Fruit fly (Drosophila melanogaster) whole organism, embryonic: ENCODE data around the gene lqfR.
A peak's percentile ranks its signal among the peaks of the same experiment; 100 is the strongest.

Experiments
- Adf1 ChIP-seq: fragments of 200-800 bp; sonication (Bioruptor generic); IDR thresholded peaks from 2 replicates; pipeline ENCODE4 v1.3.6; 2022; ENCODE audit warnings: missing biosample characterization, missing genetic modification characterization
- B-H1 ChIP-seq: fragments of 200-800 bp; sonication (Bioruptor generic); IDR thresholded peaks from 3 replicates; pipeline ENCODE4 v1.3.6; 2022; ENCODE audit warnings: missing biosample characterization, missing genetic modification characterization
- Bgb ChIP-seq: fragments of 200-800 bp; sonication (Bioruptor generic); IDR thresholded peaks from 2 replicates; pipeline ENCODE4 v1.3.6; 2022; ENCODE audit warnings: missing biosample characterization, missing genetic modification characterization; ENCODE audit not compliant: partially characterized antibody
- CG12219 ChIP-seq: fragments of 200-800 bp; sonication (Bioruptor generic); optimal IDR thresholded peaks from 3 replicates; lab custom pipeline; 2018; ENCODE audit warnings: missing biosample characterization, mild to moderate bottlenecking, missing genetic modification characterization
- CG13287 ChIP-seq: fragments of 200-800 bp; sonication (Bioruptor generic); IDR thresholded peaks from 2 replicates; pipeline ENCODE4 v1.3.6; 2022; ENCODE audit warnings: missing biosample characterization, missing genetic modification characterization; ENCODE audit not compliant: partially characterized antibody
- CG15514 ChIP-seq: fragments of 200-800 bp; sonication (Bioruptor generic); optimal IDR thresholded peaks from 3 replicates; lab custom pipeline; 2017; ENCODE audit warnings: missing biosample characterization, missing genetic modification characterization, mild to moderate bottlenecking, moderate library complexity, missing genetic modification reagents
- CG16813 ChIP-seq: fragments of 200-800 bp; sonication (Bioruptor generic); IDR thresholded peaks from 3 replicates; pipeline ENCODE4 v1.3.6; 2022; ENCODE audit warnings: missing biosample characterization, missing genetic modification characterization; ENCODE audit not compliant: partially characterized antibody
- CG16815 ChIP-seq: fragments of 200-800 bp; sonication (Bioruptor generic); optimal IDR thresholded peaks from 3 replicates; lab custom pipeline; 2017; ENCODE audit warnings: missing biosample characterization, mild to moderate bottlenecking, missing genetic modification characterization
- CG34422 ChIP-seq: fragments of 200-800 bp; sonication (Bioruptor generic); IDR thresholded peaks from 3 replicates; pipeline ENCODE4 v1.3.6; 2022; ENCODE audit warnings: missing biosample characterization, missing genetic modification characterization
- CG4730 ChIP-seq: fragments of 200-800 bp; sonication (Bioruptor generic); IDR thresholded peaks from 2 replicates; pipeline ENCODE4 v1.3.6; 2022; ENCODE audit warnings: missing biosample characterization, missing genetic modification characterization
- CG5180 ChIP-seq: fragments of 200-800 bp; sonication (Bioruptor generic); optimal IDR thresholded peaks from 3 replicates; lab custom pipeline; 2017; ENCODE audit warnings: missing biosample characterization, missing genetic modification characterization, mild to moderate bottlenecking, moderate library complexity, missing genetic modification reagents
- CG6272 ChIP-seq: fragments of 200-800 bp; sonication (Bioruptor generic); IDR thresholded peaks from 2 replicates; pipeline ENCODE4 v1.3.6; 2022; ENCODE audit warnings: missing biosample characterization, missing genetic modification characterization
- CG6791 ChIP-seq: fragments of 200-800 bp; sonication (Bioruptor generic); IDR thresholded peaks from 3 replicates; pipeline ENCODE4 v1.3.6; 2022; ENCODE audit warnings: missing biosample characterization, missing genetic modification characterization; ENCODE audit not compliant: partially characterized antibody
- CG9609 ChIP-seq: fragments of 200-800 bp; sonication (Bioruptor generic); optimal IDR thresholded peaks from 3 replicates; lab custom pipeline; 2016; ENCODE audit warnings: missing biosample characterization, missing genetic modification characterization
- CTCF ChIP-seq: fragments of 200-800 bp; sonication (Bioruptor generic); optimal IDR thresholded peaks from 2 replicates; lab custom pipeline; 2017; ENCODE audit warnings: missing biosample characterization, mild to moderate bottlenecking, missing genetic modification characterization, moderate library complexity
- CkIIα-i1 ChIP-seq: fragments of 200-800 bp; sonication (Bioruptor generic); IDR thresholded peaks from 2 replicates; pipeline ENCODE4 v1.3.6; 2022; ENCODE audit warnings: missing biosample characterization, missing genetic modification characterization
- E2f2 ChIP-seq: fragments of 200-800 bp; sonication (Bioruptor generic); IDR thresholded peaks from 2 replicates; pipeline ENCODE4 v1.3.6; 2022; ENCODE audit warnings: missing biosample characterization, missing genetic modification characterization
- GATAe ChIP-seq: fragments of 200-800 bp; sonication (Bioruptor generic); conservative IDR thresholded peaks from 2 replicates; pipeline ENCODE4 v1.3.6; 2022; ENCODE audit warnings: missing biosample characterization, missing genetic modification characterization
- H15 ChIP-seq: fragments of 200-800 bp; sonication (Bioruptor generic); IDR thresholded peaks from 3 replicates; pipeline ENCODE4 v1.3.6; 2022; ENCODE audit warnings: missing biosample characterization, missing genetic modification characterization
- MBD-R2 ChIP-seq: fragments of 200-800 bp; sonication (Bioruptor generic); IDR thresholded peaks from 2 replicates; pipeline ENCODE4 v1.3.6; 2022; ENCODE audit warnings: missing biosample characterization, missing genetic modification characterization
- Med ChIP-seq: fragments of 200-800 bp; sonication (Bioruptor generic); peaks from one replicate; lab custom pipeline; 2016; ENCODE audit warnings: missing biosample characterization, missing genetic modification characterization, mild to moderate bottlenecking, inconsistent platforms, moderate library complexity
- NC2α ChIP-seq: fragments of 200-800 bp; sonication (Bioruptor generic); optimal IDR thresholded peaks from 2 replicates; lab custom pipeline; 2016; ENCODE audit warnings: missing biosample characterization, missing genetic modification characterization
- Scr ChIP-seq: fragments of 200-800 bp; sonication (Bioruptor generic); IDR thresholded peaks from 2 replicates; pipeline ENCODE4 v1.3.6; 2022; ENCODE audit warnings: missing biosample characterization, missing genetic modification characterization; ENCODE audit not compliant: partially characterized antibody
- ab ChIP-seq: fragments of 200-800 bp; sonication (Bioruptor generic); optimal IDR thresholded peaks from 2 replicates; lab custom pipeline; 2016; ENCODE audit warnings: missing biosample characterization, missing genetic modification characterization
- ase ChIP-seq: fragments of 200-800 bp; sonication (Bioruptor generic); IDR thresholded peaks from 3 replicates; pipeline ENCODE4 v1.3.6; 2022; ENCODE audit warnings: missing biosample characterization, missing genetic modification characterization
- bbx ChIP-seq: fragments of 200-800 bp; sonication (Bioruptor generic); IDR thresholded peaks from 2 replicates; pipeline ENCODE4 v1.3.6; 2022; ENCODE audit warnings: missing biosample characterization, missing genetic modification characterization; ENCODE audit not compliant: partially characterized antibody
- bigmax ChIP-seq: fragments of 200-800 bp; sonication (Bioruptor generic); optimal IDR thresholded peaks from 2 replicates; lab custom pipeline; 2018; ENCODE audit warnings: missing biosample characterization, mild to moderate bottlenecking, missing genetic modification characterization
- crp ChIP-seq, 2 experiments: fragments of 200-800 bp; sonication (Bioruptor generic); optimal IDR thresholded peaks; 2 replicates in 1 of 2; 3 replicates in 1 of 2; lab custom pipeline; 2017; ENCODE audit warnings: missing biosample characterization in 2 of 2, missing genetic modification characterization in 2 of 2, mild to moderate bottlenecking in 1 of 2, moderate library complexity in 1 of 2
- dmrt99B ChIP-seq: fragments of 200-800 bp; sonication (Bioruptor generic); optimal IDR thresholded peaks from 2 replicates; lab custom pipeline; 2018; ENCODE audit warnings: missing biosample characterization, mild to moderate bottlenecking, missing genetic modification characterization, moderate library complexity
- fu2 ChIP-seq: fragments of 200-800 bp; sonication (Bioruptor generic); optimal IDR thresholded peaks from 2 replicates; lab custom pipeline; 2016; ENCODE audit warnings: missing biosample characterization, missing genetic modification characterization
- gfzf ChIP-seq: fragments of 200-800 bp; sonication (Bioruptor generic); optimal IDR thresholded peaks from 2 replicates; lab custom pipeline; 2016; ENCODE audit warnings: missing biosample characterization, mild to moderate bottlenecking, missing genetic modification characterization, moderate library complexity
- gro ChIP-seq: fragments of 200-800 bp; sonication (Bioruptor generic); optimal IDR thresholded peaks from 2 replicates; lab custom pipeline; 2016; ENCODE audit warnings: missing biosample characterization, missing genetic modification characterization
- hbn ChIP-seq: fragments of 200-800 bp; sonication (Bioruptor generic); IDR thresholded peaks from 2 replicates; pipeline ENCODE4 v1.3.6; 2022; ENCODE audit warnings: missing biosample characterization, missing genetic modification characterization; ENCODE audit not compliant: partially characterized antibody
- lab ChIP-seq: fragments of 200-800 bp; sonication (Bioruptor generic); optimal IDR thresholded peaks from 3 replicates; lab custom pipeline; 2017; ENCODE audit warnings: missing biosample characterization, missing genetic modification characterization, mild to moderate bottlenecking, moderate library complexity, missing genetic modification reagents
- lilli ChIP-seq: fragments of 200-800 bp; sonication (Bioruptor generic); optimal IDR thresholded peaks from 3 replicates; lab custom pipeline; 2016; ENCODE audit warnings: missing biosample characterization, missing genetic modification characterization
- nerfin-1 ChIP-seq: fragments of 200-800 bp; sonication (Bioruptor generic); optimal IDR thresholded peaks from 3 replicates; lab custom pipeline; 2019; ENCODE audit warnings: missing biosample characterization, mild to moderate bottlenecking, missing genetic modification characterization, moderate library complexity
- nmo ChIP-seq: fragments of 200-800 bp; sonication (Bioruptor generic); optimal IDR thresholded peaks from 2 replicates; lab custom pipeline; 2018; ENCODE audit warnings: missing biosample characterization, mild to moderate bottlenecking, missing genetic modification characterization, moderate library complexity
- prd ChIP-seq, 3 experiments: fragments of >200 bp in 2 of 3; fragments of 200-800 bp in 1 of 3; sonication (Bioruptor generic) in 1 of 3; optimal IDR thresholded peaks in 2 of 3; IDR thresholded peaks in 1 of 3; 2 replicates in 2 of 3; 3 replicates in 1 of 3; pipeline versions ENCODE4 v1.3.6 to Lab custom; 2017 to 2022; ENCODE audit warnings: missing biosample characterization in 1 of 3, missing genetic modification characterization in 1 of 3
- repo ChIP-seq: fragments of 200-800 bp; sonication (Bioruptor generic); optimal IDR thresholded peaks from 2 replicates; lab custom pipeline; 2016; ENCODE audit warnings: missing biosample characterization, missing genetic modification characterization
- rib ChIP-seq: fragments of 200-800 bp; sonication (Bioruptor generic); IDR thresholded peaks from 2 replicates; pipeline ENCODE4 v1.3.6; 2022; ENCODE audit warnings: missing biosample characterization, missing genetic modification characterization
- ro ChIP-seq: fragments of 200-800 bp; sonication (Bioruptor generic); IDR thresholded peaks from 2 replicates; pipeline ENCODE4 v1.3.6; 2022; ENCODE audit warnings: missing biosample characterization, missing genetic modification characterization
- salm ChIP-seq: fragments of 200-800 bp; sonication (Bioruptor generic); optimal IDR thresholded peaks from 2 replicates; lab custom pipeline; 2018; ENCODE audit warnings: missing biosample characterization, mild to moderate bottlenecking, missing genetic modification characterization
- sc ChIP-seq, 3 experiments: fragments of >200 bp in 2 of 3; fragments of 200-800 bp in 1 of 3; sonication (Bioruptor generic) in 1 of 3; optimal IDR thresholded peaks; 2 replicates in 2 of 3; 3 replicates in 1 of 3; lab custom pipeline; 2017; ENCODE audit warnings: mild to moderate bottlenecking in 1 of 3, missing biosample characterization in 1 of 3, missing genetic modification characterization in 1 of 3, missing genetic modification reagents in 1 of 3
- scrt ChIP-seq: fragments of 200-800 bp; sonication (Bioruptor generic); optimal IDR thresholded peaks from 2 replicates; lab custom pipeline; 2018; ENCODE audit warnings: missing biosample characterization, mild to moderate bottlenecking, missing genetic modification characterization, moderate library complexity
- sisA ChIP-seq: fragments of 200-800 bp; sonication (Bioruptor generic); IDR thresholded peaks from 2 replicates; pipeline ENCODE4 v1.3.6; 2022; ENCODE audit warnings: missing biosample characterization, missing genetic modification characterization
- tup ChIP-seq: fragments of 200-800 bp; sonication (Bioruptor generic); optimal IDR thresholded peaks from 2 replicates; lab custom pipeline; 2016; ENCODE audit warnings: missing biosample characterization, mild to moderate bottlenecking, missing genetic modification characterization, moderate library complexity
- vfl ChIP-seq: fragments of 200-800 bp; sonication (Bioruptor generic); optimal IDR thresholded peaks from 2 replicates; lab custom pipeline; 2016; ENCODE audit warnings: missing biosample characterization, missing genetic modification characterization
- wor ChIP-seq: fragments of 200-800 bp; sonication (Bioruptor generic); IDR thresholded peaks from 2 replicates; pipeline ENCODE4 v1.3.6; 2022; ENCODE audit warnings: missing biosample characterization, missing genetic modification characterization
- z ChIP-seq: fragments of 200-800 bp; sonication (Bioruptor generic); IDR thresholded peaks from 3 replicates; pipeline ENCODE4 v1.3.6; 2022; ENCODE audit warnings: missing biosample characterization, missing genetic modification characterization

The lqfR gene

dm6 chr3R:22379942-22380341, 31.2 kb upstream of the lqfR start, which contains the start of gene CG34149 (continued):
- peak; percentile 84 for TF ChIP-seq E2f2 (GFP tag; lab: Robert Waterston, UW)

- TF ChIP-seq sc (optimal IDR thresholded peaks at IDR 0.05; lab: Kevin White, UChicago), result no peak
- TF ChIP-seq sc (GFP tag; optimal IDR thresholded peaks at IDR 0.05; lab: Kevin White, UChicago), result no peak
- TF ChIP-seq Scr (GFP tag; lab: Robert Waterston, UW), result peak; percentile 78
- no peak for TF ChIP-seq dmrt99B (tag; lab: Kevin White, UChicago)
- no peak for TF ChIP-seq Med (GFP tag; lab: Kevin White, UChicago)
- no peak for TF ChIP-seq sisA (GFP tag; lab: Robert Waterston, UW)
- no peak for TF ChIP-seq fu2 (GFP tag; lab: Kevin White, UChicago)
- no peak for TF ChIP-seq repo
- TF ChIP-seq CG34422, result no peak
- TF ChIP-seq Adf1 (GFP tag; lab: Robert Waterston, UW), result no peak
- TF ChIP-seq crp (GFP tag; optimal IDR thresholded peaks at IDR 0.05; lab: Kevin White, UChicago), result peak in 1 of 2 experiments; percentile 72
- peak; percentile 63 for TF ChIP-seq hbn (GFP tag; lab: Robert Waterston, UW)
- no peak for TF ChIP-seq CG9609
- no peak for TF ChIP-seq ase (GFP tag; lab: Robert Waterston, UW)
- TF ChIP-seq lilli (GFP tag; lab: Kevin White, UChicago), result no peak
- no peak for TF ChIP-seq B-H1
- no peak for TF ChIP-seq lab (GFP tag; lab: Kevin White, UChicago)
- no peak for TF ChIP-seq ab (GFP tag; lab: Kevin White, UChicago)
- TF ChIP-seq CG5180 (GFP tag; lab: Kevin White, UChicago), result no peak
- peak; percentile 85 for TF ChIP-seq CG13287 (GFP tag; lab: Robert Waterston, UW)
- TF ChIP-seq CG4730 (GFP tag; lab: Robert Waterston, UW), result no peak
- TF ChIP-seq vfl (GFP tag; lab: Kevin White, UChicago), result no peak
- TF ChIP-seq wor (GFP tag; lab: Robert Waterston, UW), result no peak
- TF ChIP-seq CG6272 (GFP tag; lab: Robert Waterston, UW), result no peak
- no peak for TF ChIP-seq CG15514
- TF ChIP-seq bigmax (GFP tag; lab: Kevin White, UChicago), result no peak
- TF ChIP-seq gfzf (GFP tag; lab: Kevin White, UChicago), result no peak
- TF ChIP-seq bbx (GFP tag; lab: Robert Waterston, UW), result peak; percentile 84
- peak; percentile 75 for TF ChIP-seq CG16813 (GFP tag; lab: Robert Waterston, UW)
- TF ChIP-seq CkIIα-i1 (GFP tag; lab: Robert Waterston, UW), result no peak
- TF ChIP-seq CTCF (GFP tag; lab: Kevin White, UChicago), result no peak
- TF ChIP-seq tup, result no peak
- no peak for TF ChIP-seq rib (GFP tag; lab: Robert Waterston, UW)
- TF ChIP-seq nmo (GFP tag; lab: Kevin White, UChicago), result no peak
- no peak for TF ChIP-seq ro (GFP tag; lab: Robert Waterston, UW)
- no peak for TF ChIP-seq nerfin-1 (tag; lab: Kevin White, UChicago)
- TF ChIP-seq prd (optimal IDR thresholded peaks at IDR 0.05; lab: Kevin White, UChicago), result no peak
- no peak for TF ChIP-seq prd (GFP tag; IDR thresholded peaks at IDR 0.05; lab: Robert Waterston, UW)
- no peak for TF ChIP-seq z (GFP tag; lab: Robert Waterston, UW)
- TF ChIP-seq Bgb (GFP tag; lab: Robert Waterston, UW), result peak; percentile 85
- no peak for TF ChIP-seq gro (GFP tag; lab: Kevin White, UChicago)
- no peak for TF ChIP-seq CG12219 (GFP tag; lab: Kevin White, UChicago)
- no peak for TF ChIP-seq CG16815
- TF ChIP-seq salm, result no peak
- peak; percentile 59 for TF ChIP-seq MBD-R2 (GFP tag; lab: Robert Waterston, UW)
- no peak for TF ChIP-seq H15
- TF ChIP-seq GATAe (GFP tag; lab: Robert Waterston, UW), result no peak
- peak; percentile 85 for TF ChIP-seq CG6791 (GFP tag; lab: Robert Waterston, UW)
- TF ChIP-seq NC2α (GFP tag; lab: Kevin White, UChicago), result no peak
- TF ChIP-seq scrt (GFP tag; lab: Kevin White, UChicago), result no peak
Measured at dm6 chr3R:22381077-22381476, 30.0 kb upstream of the lqfR start, which contains the start of gene CG43342. Gene CG43342, plus strand, starts transcription at chr3R:22381340.
